Fruit fly (Drosophila melanogaster) whole organism, embryonic: ENCODE results near the gene CG15742.

Experiments
- Atf-2 ChIP-seq: fragments of 200-800 bp; sonication (Bioruptor generic); optimal IDR thresholded peaks from 2 replicates; lab custom pipeline; 2016; ENCODE audit warnings: missing biosample characterization, missing genetic modification characterization
- CG10565 ChIP-seq: fragments of 200-800 bp; sonication (Bioruptor generic); optimal IDR thresholded peaks from 3 replicates; lab custom pipeline; 2016; ENCODE audit warnings: missing biosample characterization, mild to moderate bottlenecking, missing genetic modification characterization
- CG11085 ChIP-seq: fragments of 200-800 bp; sonication (Bioruptor generic); IDR thresholded peaks from 2 replicates; pipeline ENCODE4 v1.3.6; 2022; ENCODE audit warnings: missing biosample characterization, missing genetic modification characterization
- CG13894 ChIP-seq: fragments of 200-800 bp; sonication (Bioruptor generic); optimal IDR thresholded peaks from 3 replicates; lab custom pipeline; 2018; ENCODE audit warnings: missing biosample characterization, mild to moderate bottlenecking, missing genetic modification characterization, moderate library complexity
- CG14710 ChIP-seq: fragments of 200-800 bp; sonication (Bioruptor generic); optimal IDR thresholded peaks from 3 replicates; lab custom pipeline; 2019; ENCODE audit warnings: missing biosample characterization, mild to moderate bottlenecking, missing genetic modification characterization, moderate library complexity
- CG17361 ChIP-seq: fragments of 200-800 bp; sonication (Bioruptor generic); IDR thresholded peaks from 3 replicates; pipeline ENCODE4 v1.3.6; 2022; ENCODE audit warnings: missing biosample characterization, missing genetic modification characterization
- CG1792 ChIP-seq: fragments of 200-800 bp; sonication (Bioruptor generic); optimal IDR thresholded peaks from 2 replicates; lab custom pipeline; 2016; ENCODE audit warnings: missing biosample characterization, missing genetic modification characterization
- CG18262 ChIP-seq: fragments of 200-800 bp; optimal IDR thresholded peaks from 3 replicates; lab custom pipeline; 2019; ENCODE audit warnings: missing biosample characterization, mild to moderate bottlenecking, missing genetic modification characterization, moderate library complexity
- CG33557 ChIP-seq: fragments of 200-800 bp; sonication (Bioruptor generic); optimal IDR thresholded peaks from 2 replicates; lab custom pipeline; 2019; ENCODE audit warnings: missing biosample characterization, mild to moderate bottlenecking, missing genetic modification characterization, moderate library complexity
- CG4707 ChIP-seq: fragments of 200-800 bp; sonication (Bioruptor generic); optimal IDR thresholded peaks from 2 replicates; lab custom pipeline; 2018; ENCODE audit warnings: missing biosample characterization, mild to moderate bottlenecking, missing genetic modification characterization, moderate library complexity
- CG5180 ChIP-seq: fragments of 200-800 bp; sonication (Bioruptor generic); optimal IDR thresholded peaks from 3 replicates; lab custom pipeline; 2017; ENCODE audit warnings: missing biosample characterization, missing genetic modification characterization, mild to moderate bottlenecking, moderate library complexity, missing genetic modification reagents
- CG5245 ChIP-seq: fragments of 200-800 bp; sonication (Bioruptor generic); optimal IDR thresholded peaks from 3 replicates; lab custom pipeline; 2016; ENCODE audit warnings: missing biosample characterization, missing genetic modification characterization
- CG6791 ChIP-seq: fragments of 200-800 bp; sonication (Bioruptor generic); IDR thresholded peaks from 3 replicates; pipeline ENCODE4 v1.3.6; 2022; ENCODE audit warnings: missing biosample characterization, missing genetic modification characterization; ENCODE audit not compliant: partially characterized antibody
- CG6813 ChIP-seq: fragments of 200-800 bp; sonication (Bioruptor generic); optimal IDR thresholded peaks from 2 replicates; lab custom pipeline; 2017; ENCODE audit warnings: missing biosample characterization, missing genetic modification characterization, mild to moderate bottlenecking, moderate library complexity, missing genetic modification reagents
- CG7745 ChIP-seq: fragments of 200-800 bp; sonication (Bioruptor generic); optimal IDR thresholded peaks from 2 replicates; lab custom pipeline; 2018; ENCODE audit warnings: missing biosample characterization, mild to moderate bottlenecking, missing genetic modification characterization, moderate library complexity
- CG7786 ChIP-seq: fragments of 200-800 bp; sonication (Bioruptor generic); optimal IDR thresholded peaks from 2 replicates; lab custom pipeline; 2016; ENCODE audit warnings: missing biosample characterization, missing genetic modification characterization
- CkIIα-i1 ChIP-seq: fragments of 200-800 bp; sonication (Bioruptor generic); IDR thresholded peaks from 2 replicates; pipeline ENCODE4 v1.3.6; 2022; ENCODE audit warnings: missing biosample characterization, missing genetic modification characterization
- HLH54F ChIP-seq: fragments of 200-800 bp; sonication (Bioruptor generic); optimal IDR thresholded peaks from 3 replicates; lab custom pipeline; 2016; ENCODE audit warnings: missing biosample characterization, missing genetic modification characterization
- HLHmδ ChIP-seq: fragments of 200-800 bp; sonication (Bioruptor generic); optimal IDR thresholded peaks from 2 replicates; lab custom pipeline; 2018; ENCODE audit warnings: missing biosample characterization, mild to moderate bottlenecking, missing genetic modification characterization, moderate library complexity
- Jarid2 ChIP-seq: fragments of 200-800 bp; sonication (Bioruptor generic); optimal IDR thresholded peaks from 3 replicates; lab custom pipeline; 2017; ENCODE audit warnings: mild to moderate bottlenecking, missing biosample characterization, missing genetic modification reagents, missing genetic modification characterization
- MESR4 ChIP-seq: fragments of 200-800 bp; sonication (Bioruptor generic); optimal IDR thresholded peaks from 2 replicates; lab custom pipeline; 2018; ENCODE audit warnings: missing biosample characterization, mild to moderate bottlenecking, missing genetic modification characterization, moderate library complexity
- Mrtf ChIP-seq: fragments of 200-800 bp; sonication (Bioruptor generic); IDR thresholded peaks from 3 replicates; pipeline ENCODE4 v1.3.6; 2022; ENCODE audit warnings: missing biosample characterization, missing genetic modification characterization
- Myb ChIP-seq: fragments of 200-800 bp; sonication (Bioruptor generic); optimal IDR thresholded peaks from 2 replicates; lab custom pipeline; 2016; ENCODE audit warnings: missing biosample characterization, missing genetic modification characterization
- Neu2 ChIP-seq: fragments of 200-800 bp; sonication (Bioruptor generic); optimal IDR thresholded peaks from 3 replicates; lab custom pipeline; 2016; ENCODE audit warnings: missing biosample characterization, missing genetic modification characterization, borderline replicate concordance
- Nf-YC ChIP-seq: fragments of 200-800 bp; optimal IDR thresholded peaks from 3 replicates; lab custom pipeline; 2019; ENCODE audit warnings: missing biosample characterization, mild to moderate bottlenecking, missing genetic modification characterization, moderate library complexity
- abd-A ChIP-seq: fragments of 200-800 bp; sonication (Bioruptor generic); optimal IDR thresholded peaks from 3 replicates; lab custom pipeline; 2019; ENCODE audit warnings: missing biosample characterization, mild to moderate bottlenecking, missing genetic modification characterization, moderate library complexity
- bbx ChIP-seq: fragments of 200-800 bp; sonication (Bioruptor generic); IDR thresholded peaks from 2 replicates; pipeline ENCODE4 v1.3.6; 2022; ENCODE audit warnings: missing biosample characterization, missing genetic modification characterization; ENCODE audit not compliant: partially characterized antibody
- bsh ChIP-seq, 2 experiments: fragments of 200-800 bp; sonication (Bioruptor generic); optimal IDR thresholded peaks; 2 replicates each; lab custom pipeline; 2017 to 2018; ENCODE audit warnings: mild to moderate bottlenecking in 2 of 2, missing biosample characterization in 2 of 2, missing genetic modification characterization in 2 of 2, moderate library complexity in 1 of 2
- cg ChIP-seq: fragments of 200-800 bp; sonication (Bioruptor generic); optimal IDR thresholded peaks from 3 replicates; lab custom pipeline; 2019; ENCODE audit warnings: missing biosample characterization, mild to moderate bottlenecking, missing genetic modification characterization, moderate library complexity
- corto ChIP-seq: fragments of 200-800 bp; sonication (Bioruptor generic); optimal IDR thresholded peaks from 2 replicates; lab custom pipeline; 2016; ENCODE audit warnings: missing biosample characterization, mild to moderate bottlenecking, missing genetic modification characterization, moderate library complexity
- dpn ChIP-seq, 2 experiments: fragments of 200-800 bp; sonication (Bioruptor generic); optimal IDR thresholded peaks; 3 replicates each; lab custom pipeline; 2016; ENCODE audit warnings: missing biosample characterization in 2 of 2, missing genetic modification characterization in 2 of 2
- hkb ChIP-seq, 2 experiments: fragments of 200-800 bp in 1 of 2; fragments of >200 bp in 1 of 2; sonication (Bioruptor generic) in 1 of 2; IDR thresholded peaks in 1 of 2; optimal IDR thresholded peaks in 1 of 2; 2 replicates each; pipeline versions ENCODE4 v1.3.6 to Lab custom; 2017 to 2022; ENCODE audit warnings: missing biosample characterization in 1 of 2, missing genetic modification characterization in 1 of 2
- jing ChIP-seq: fragments of 200-800 bp; sonication (Bioruptor generic); optimal IDR thresholded peaks from 2 replicates; lab custom pipeline; 2018; ENCODE audit warnings: missing biosample characterization, mild to moderate bottlenecking, missing genetic modification characterization
- klu ChIP-seq: fragments of 200-800 bp; sonication (Bioruptor generic); IDR thresholded peaks from 2 replicates; pipeline ENCODE4 v1.3.6; 2022; ENCODE audit warnings: missing biosample characterization, missing genetic modification characterization
- lab ChIP-seq: fragments of 200-800 bp; sonication (Bioruptor generic); optimal IDR thresholded peaks from 3 replicates; lab custom pipeline; 2017; ENCODE audit warnings: missing biosample characterization, missing genetic modification characterization, mild to moderate bottlenecking, moderate library complexity, missing genetic modification reagents
- peb ChIP-seq: fragments of 200-800 bp; sonication (Bioruptor generic); IDR thresholded peaks from 2 replicates; pipeline ENCODE4 v1.3.6; 2022; ENCODE audit warnings: missing biosample characterization, missing genetic modification characterization
- pfk ChIP-seq: fragments of 200-800 bp; sonication (Bioruptor generic); optimal IDR thresholded peaks from 2 replicates; lab custom pipeline; 2018; ENCODE audit warnings: missing biosample characterization, mild to moderate bottlenecking, missing genetic modification characterization, moderate library complexity
- pita ChIP-seq: fragments of 200-800 bp; sonication (Bioruptor generic); optimal IDR thresholded peaks from 2 replicates; lab custom pipeline; 2017; ENCODE audit warnings: missing biosample characterization, mild to moderate bottlenecking, missing genetic modification characterization
- sc ChIP-seq, 3 experiments: fragments of >200 bp in 2 of 3; fragments of 200-800 bp in 1 of 3; sonication (Bioruptor generic) in 1 of 3; optimal IDR thresholded peaks; 2 replicates in 2 of 3; 3 replicates in 1 of 3; lab custom pipeline; 2017; ENCODE audit warnings: mild to moderate bottlenecking in 1 of 3, missing biosample characterization in 1 of 3, missing genetic modification characterization in 1 of 3, missing genetic modification reagents in 1 of 3
- slbo ChIP-seq: fragments of 200-800 bp; sonication (Bioruptor generic); IDR thresholded peaks from 2 replicates; pipeline ENCODE4 v1.3.6; 2022; ENCODE audit warnings: missing biosample characterization, missing genetic modification characterization
- slou ChIP-seq: fragments of 200-800 bp; sonication (Bioruptor generic); optimal IDR thresholded peaks from 3 replicates; lab custom pipeline; 2016; ENCODE audit warnings: missing biosample characterization, missing genetic modification characterization
- tll ChIP-seq, 2 experiments: fragments of 200-800 bp in 1 of 2; fragments of >200 bp in 1 of 2; sonication (Bioruptor generic) in 1 of 2; optimal IDR thresholded peaks; 2 replicates each; lab custom pipeline; 2017 to 2019; ENCODE audit warnings: missing biosample characterization in 2 of 2, missing genetic modification characterization in 2 of 2, mild to moderate bottlenecking in 1 of 2, moderate library complexity in 1 of 2
- ttk ChIP-seq: fragments of 200-800 bp; sonication (Bioruptor generic); IDR thresholded peaks from 2 replicates; pipeline ENCODE4 v2.1.2; 2022; ENCODE audit warnings: missing biosample characterization, missing genetic modification characterization
- tup ChIP-seq: fragments of 200-800 bp; sonication (Bioruptor generic); optimal IDR thresholded peaks from 2 replicates; lab custom pipeline; 2016; ENCODE audit warnings: missing biosample characterization, mild to moderate bottlenecking, missing genetic modification characterization, moderate library complexity
- unc-4 ChIP-seq: fragments of 200-800 bp; sonication (Bioruptor generic); IDR thresholded peaks from 2 replicates; pipeline ENCODE4 v1.3.6; 2022; ENCODE audit warnings: missing biosample characterization, missing genetic modification characterization; ENCODE audit not compliant: partially characterized antibody
- vnd ChIP-seq: fragments of 200-800 bp; sonication (Bioruptor generic); IDR thresholded peaks from 3 replicates; pipeline ENCODE4 v1.3.6; 2022; ENCODE audit warnings: missing biosample characterization, missing genetic modification characterization; ENCODE audit not compliant: partially characterized antibody

CG15742 gene

dm6 chrX:13211357-13212137, 46.7 kb downstream of the CG15742 start, which contains the start of gene sno (continued):
- TF ChIP-seq bbx (GFP tag; lab: Robert Waterston, UW) (peak; percentile 87), CG6791 (GFP tag; lab: Robert Waterston, UW) (peak; percentile 87), peb (no peak), abd-A (tag; lab: Kevin White, UChicago) (no peak), CG5180 (GFP tag; lab: Kevin White, UChicago) (no peak), Nf-YC (tag; lab: Kevin White, UChicago) (no peak), dpn (GFP tag; optimal IDR thresholded peaks at IDR 0.05; lab: Kevin White, UChicago) (no peak), unc-4 (peak; percentile 78), sc (optimal IDR thresholded peaks at IDR 0.05; lab: Kevin White, UChicago) (no peak), sc (GFP tag; optimal IDR thresholded peaks at IDR 0.05; lab: Kevin White, UChicago) (no peak), corto (GFP tag; lab: Kevin White, UChicago) (no peak), cg (GFP tag; lab: Kevin White, UChicago) (peak; percentile 66), Jarid2 (GFP tag; lab: Kevin White, UChicago) (peak; percentile 78), Mrtf (GFP tag; lab: Robert Waterston, UW) (no peak), pfk (no peak), CG1792 (no peak), tll (GFP tag; optimal IDR thresholded peaks at IDR 0.05; lab: Kevin White, UChicago) (no peak), ttk (GFP tag; lab: Robert Waterston, UW) (no peak), bsh (GFP tag; optimal IDR thresholded peaks at IDR 0.05; lab: Kevin White, UChicago) (peak in 1 of 2 experiments; percentile 3), klu (GFP tag; lab: Robert Waterston, UW) (no peak), CG7745 (tag; lab: Kevin White, UChicago) (no peak), MESR4 (GFP tag; lab: Kevin White, UChicago) (peak; percentile 77), CG4707 (GFP tag; lab: Kevin White, UChicago) (no peak), Neu2 (no peak), CG17361 (GFP tag; lab: Robert Waterston, UW) (0 out of 3 replicates have a peak, but pooled peaks have one; percentile 12), CG18262 (tag; lab: Kevin White, UChicago) (no peak), Myb (GFP tag; lab: Kevin White, UChicago) (no peak), jing (GFP tag; lab: Kevin White, UChicago) (no peak), HLH54F (GFP tag; lab: Kevin White, UChicago) (no peak), CG5245 (GFP tag; lab: Kevin White, UChicago) (no peak), CkIIα-i1 (GFP tag; lab: Robert Waterston, UW) (no peak), pita (GFP tag; lab: Kevin White, UChicago) (no peak), tup (GFP tag; lab: Kevin White, UChicago) (no peak), CG10565 (GFP tag; lab: Kevin White, UChicago) (no peak), slou (no peak), hkb (optimal IDR thresholded peaks at IDR 0.05; lab: Kevin White, UChicago) (no peak), hkb (GFP tag; IDR thresholded peaks at IDR 0.05; lab: Robert Waterston, UW) (no peak), CG11085 (GFP tag; lab: Robert Waterston, UW) (no peak), lab (peak; percentile 6), CG6813 (GFP tag; lab: Kevin White, UChicago) (no peak), CG33557 (GFP tag; lab: Kevin White, UChicago) (no peak), slbo (GFP tag; lab: Robert Waterston, UW) (0 out of 2 replicates have a peak, but pooled peaks have one; percentile 4), CG13894 (no peak), CG14710 (peak; percentile 11), CG7786 (GFP tag; lab: Kevin White, UChicago) (no peak), HLHmδ (GFP tag; lab: Kevin White, UChicago) (no peak), vnd (GFP tag; lab: Robert Waterston, UW) (peak; percentile 79), Atf-2 (GFP tag; lab: Kevin White, UChicago) (no peak)
